Worm (Caenorhabditis elegans) whole organism, late embryonic: ENCODE data around the gene ncx-6.

Source experiments
- C08G9.2 ChIP-seq: sonication (generic microtip); optimal IDR thresholded peaks from 2 replicates; lab custom pipeline; 2016; ENCODE audit warnings: mild to moderate bottlenecking, missing genetic modification characterization, moderate library complexity, missing compliant biosample characterization
- C38D4.7 ChIP-seq: fragments of 200-800 bp; sonication (Bioruptor generic); optimal IDR thresholded peaks from 2 replicates; lab custom pipeline; 2018; ENCODE audit warnings: mild to moderate bottlenecking, missing genetic modification characterization, moderate library complexity, missing compliant biosample characterization
- F13H6.1 ChIP-seq: sonication (generic microtip); optimal IDR thresholded peaks from 2 replicates; lab custom pipeline; 2016; ENCODE audit warnings: missing genetic modification characterization, missing compliant biosample characterization
- K09A11.1 ChIP-seq: sonication (generic microtip); optimal IDR thresholded peaks from 2 replicates; lab custom pipeline; 2017; ENCODE audit warnings: antibody characterized with exemption, mild to moderate bottlenecking, missing genetic modification characterization, missing compliant biosample characterization; ENCODE audit not compliant: insufficient read depth
- T23F11.4 ChIP-seq: fragments of 200-800 bp; sonication (Bioruptor generic); optimal IDR thresholded peaks from 2 replicates; lab custom pipeline; 2018; ENCODE audit warnings: mild to moderate bottlenecking, missing genetic modification characterization, missing compliant biosample characterization
- ama-1 ChIP-seq: fragments of 150-350 bp; optimal IDR thresholded peaks from 2 replicates; lab custom pipeline; 2014
- ceh-14 ChIP-seq: sonication (generic microtip); optimal IDR thresholded peaks from 2 replicates; lab custom pipeline; 2016; ENCODE audit warnings: missing genotype, missing genetic modification characterization, missing compliant biosample characterization
- ceh-18 ChIP-seq: sonication (generic microtip); optimal IDR thresholded peaks from 2 replicates; lab custom pipeline; 2016; ENCODE audit warnings: missing genetic modification characterization, missing compliant biosample characterization
- ceh-19 ChIP-seq: fragments of 200-800 bp; sonication (Bioruptor generic); optimal IDR thresholded peaks from 2 replicates; lab custom pipeline; 2018; ENCODE audit warnings: mild to moderate bottlenecking, missing genetic modification characterization, missing compliant biosample characterization
- ceh-24 ChIP-seq: sonication (generic microtip); optimal IDR thresholded peaks from 2 replicates; lab custom pipeline; 2016; ENCODE audit warnings: mild to moderate bottlenecking, missing genetic modification characterization, missing compliant biosample characterization
- ceh-48 ChIP-seq: sonication (generic microtip); optimal IDR thresholded peaks from 2 replicates; lab custom pipeline; 2016; ENCODE audit warnings: missing genetic modification characterization, inconsistent platforms, missing compliant biosample characterization
- ceh-6 ChIP-seq: fragments of 200-800 bp; sonication (Bioruptor generic); optimal IDR thresholded peaks from 2 replicates; lab custom pipeline; 2018; ENCODE audit warnings: mild to moderate bottlenecking, missing genetic modification characterization, missing compliant biosample characterization
- ceh-9 ChIP-seq: sonication (generic microtip); optimal IDR thresholded peaks from 2 replicates; lab custom pipeline; 2016; ENCODE audit warnings: mild to moderate bottlenecking, missing genetic modification characterization, inconsistent platforms, missing compliant biosample characterization
- dmd-4 ChIP-seq: sonication (generic microtip); optimal IDR thresholded peaks from 2 replicates; lab custom pipeline; 2016; ENCODE audit warnings: borderline replicate concordance, missing genetic modification characterization, missing compliant biosample characterization
- dve-1 ChIP-seq: sonication (generic microtip); optimal IDR thresholded peaks from 2 replicates; lab custom pipeline; 2017; ENCODE audit warnings: antibody characterized with exemption, mild to moderate bottlenecking, missing genetic modification characterization, missing compliant biosample characterization
- elt-4 ChIP-seq: sonication (generic microtip); optimal IDR thresholded peaks from 2 replicates; lab custom pipeline; 2016; ENCODE audit warnings: missing genetic modification characterization, missing compliant biosample characterization
- ets-4 ChIP-seq: sonication (generic microtip); optimal IDR thresholded peaks from 2 replicates; lab custom pipeline; 2016; ENCODE audit warnings: missing genetic modification characterization, missing compliant biosample characterization
- fkh-10 ChIP-seq: fragments of 150-350 bp; optimal IDR thresholded peaks from 2 replicates; lab custom pipeline; 2014; ENCODE audit warnings: missing biosample characterization, missing genetic modification reagents, missing genetic modification characterization
- hlh-13 ChIP-seq: fragments of 200-800 bp; sonication (Bioruptor generic); optimal IDR thresholded peaks from 2 replicates; lab custom pipeline; 2018; ENCODE audit warnings: mild to moderate bottlenecking, missing genetic modification characterization, missing compliant biosample characterization
- hlh-15 ChIP-seq: sonication (generic microtip); optimal IDR thresholded peaks from 2 replicates; lab custom pipeline; 2016; ENCODE audit warnings: missing genetic modification characterization, missing compliant biosample characterization
- hlh-30 ChIP-seq: sonication (generic microtip); optimal IDR thresholded peaks from 2 replicates; lab custom pipeline; 2017; ENCODE audit warnings: antibody characterized with exemption, missing genetic modification characterization, missing compliant biosample characterization; ENCODE audit not compliant: insufficient read depth
- hlh-6 ChIP-seq: sonication (generic microtip); optimal IDR thresholded peaks from 2 replicates; lab custom pipeline; 2016; ENCODE audit warnings: missing genotype, missing genetic modification characterization, missing compliant biosample characterization
- lim-6 ChIP-seq: sonication (generic microtip); optimal IDR thresholded peaks from 2 replicates; lab custom pipeline; 2016; ENCODE audit warnings: missing genetic modification characterization, missing compliant biosample characterization
- lin-11 ChIP-seq: fragments of 200-800 bp; sonication (Bioruptor generic); optimal IDR thresholded peaks from 2 replicates; lab custom pipeline; 2018; ENCODE audit warnings: mild to moderate bottlenecking, missing genetic modification characterization, missing compliant biosample characterization
- madf-2 ChIP-seq: sonication (generic microtip); optimal IDR thresholded peaks from 2 replicates; lab custom pipeline; 2017; ENCODE audit warnings: missing genetic modification characterization, missing compliant biosample characterization
- nfya-1 ChIP-seq: sonication (generic microtip); optimal IDR thresholded peaks from 2 replicates; lab custom pipeline; 2017; ENCODE audit warnings: missing genetic modification characterization, mild to moderate bottlenecking, missing compliant biosample characterization, antibody characterized with exemption, moderate library complexity
- npax-4 ChIP-seq: sonication (generic microtip); optimal IDR thresholded peaks from 2 replicates; lab custom pipeline; 2016; ENCODE audit warnings: missing genetic modification characterization, missing compliant biosample characterization
- pat-9 ChIP-seq: fragments of 200-800 bp; sonication (Bioruptor generic); optimal IDR thresholded peaks from 2 replicates; lab custom pipeline; 2018; ENCODE audit warnings: mild to moderate bottlenecking, missing genetic modification characterization, moderate library complexity, missing compliant biosample characterization
- pqm-1 ChIP-seq: sonication (generic microtip); optimal IDR thresholded peaks from 2 replicates; lab custom pipeline; 2016; ENCODE audit warnings: missing genetic modification characterization, missing compliant biosample characterization
- rnt-1 ChIP-seq: sonication (generic microtip); optimal IDR thresholded peaks from 2 replicates; lab custom pipeline; 2016; ENCODE audit warnings: missing genetic modification characterization, missing compliant biosample characterization
- sdc-2 ChIP-seq: sonication (generic microtip); optimal IDR thresholded peaks from 2 replicates; lab custom pipeline; 2016; ENCODE audit warnings: missing genotype, missing genetic modification characterization, missing compliant biosample characterization
- tbx-7 ChIP-seq: sonication (generic microtip); optimal IDR thresholded peaks from 2 replicates; lab custom pipeline; 2016; ENCODE audit warnings: missing genotype, missing genetic modification characterization, missing compliant biosample characterization
- ttx-3 ChIP-seq: sonication (generic microtip); optimal IDR thresholded peaks from 2 replicates; lab custom pipeline; 2016; ENCODE audit warnings: missing genetic modification reagents, missing genetic modification characterization, missing compliant biosample characterization
- unc-3 ChIP-seq, 2 experiments: fragments of 200-800 bp in 1 of 2; sonication (Bioruptor generic) in 1 of 2; sonication (generic microtip) in 1 of 2; conservative IDR thresholded peaks in 1 of 2; optimal IDR thresholded peaks in 1 of 2; 2 replicates each; pipeline versions ENCODE4 v1.3.6 to Lab custom; 2016 to 2022; ENCODE audit warnings: missing compliant biosample characterization in 2 of 2, missing genetic modification characterization in 2 of 2, missing genetic modification reagents in 1 of 2
- unc-55 ChIP-seq: sonication (generic microtip); optimal IDR thresholded peaks from 2 replicates; lab custom pipeline; 2017; ENCODE audit warnings: missing biosample characterization, missing genetic modification reagents, missing genetic modification characterization
- zip-5 ChIP-seq: sonication (generic microtip); optimal IDR thresholded peaks from 2 replicates; lab custom pipeline; 2016; ENCODE audit warnings: missing genetic modification characterization, missing compliant biosample characterization
- ztf-16 ChIP-seq: sonication (generic microtip); optimal IDR thresholded peaks from 2 replicates; lab custom pipeline; 2017; ENCODE audit warnings: missing genetic modification characterization, missing compliant biosample characterization

The ncx-6 gene

ce11 chrIII:9733333-9733732, 19.6 kb upstream of the ncx-6 start:
- TF ChIP-seq rnt-1 (tag; lab: Kevin White, UChicago) (no peak), ets-4 (tag; lab: Kevin White, UChicago) (no peak), unc-55 (GFP tag; lab: Kevin White, UChicago) (no peak), ceh-6 (GFP tag; lab: Kevin White, UChicago) (no peak), madf-2 (tag; lab: Kevin White, UChicago) (no peak), ttx-3 (tag; lab: Kevin White, UChicago) (no peak), C38D4.7 (GFP tag; lab: Kevin White, UChicago) (no peak), ceh-14 (tag; lab: Kevin White, UChicago) (no peak), F13H6.1 (tag; lab: Kevin White, UChicago) (no peak), zip-5 (tag; lab: Kevin White, UChicago) (no peak), npax-4 (no peak), hlh-30 (tag; lab: Kevin White, UChicago) (no peak), ceh-9 (tag; lab: Kevin White, UChicago) (no peak), sdc-2 (tag; lab: Kevin White, UChicago) (no peak), T23F11.4 (GFP tag; lab: Kevin White, UChicago) (no peak), lin-11 (tag; lab: Kevin White, UChicago) (no peak), hlh-6 (tag; lab: Kevin White, UChicago) (no peak)
- TF ChIP-seq, all 69 proteins: peak for 0

DNA sequence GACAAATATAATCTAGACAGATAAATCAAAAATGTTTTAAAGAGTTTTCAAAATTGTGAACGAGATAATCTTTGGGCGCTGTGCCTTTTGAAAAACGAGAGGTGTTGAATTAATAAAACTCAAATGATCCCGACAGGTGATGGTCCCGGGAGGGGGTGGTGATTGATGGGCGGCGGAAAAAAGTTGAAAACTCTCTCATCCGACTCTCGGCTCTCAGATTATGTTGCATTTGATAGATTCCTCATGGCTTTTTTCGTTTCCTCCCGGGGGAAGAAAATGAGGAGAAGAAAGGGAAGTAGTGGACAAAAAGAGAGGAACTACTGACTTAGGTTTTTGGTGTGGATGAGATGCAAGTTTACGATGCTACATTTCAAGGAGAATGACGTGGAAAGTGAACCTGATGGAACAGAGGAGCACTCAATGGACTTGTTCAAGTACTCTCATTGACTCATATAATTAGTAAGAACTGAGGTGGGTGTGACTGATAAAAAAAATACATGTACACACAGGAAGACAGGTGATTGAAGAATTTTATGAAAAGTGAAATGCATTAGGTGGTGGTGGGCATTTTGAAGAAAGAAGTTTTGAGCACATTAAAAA, 17.7 kb upstream of the ncx-6 start:
- TF ChIP-seq unc-55 (GFP tag; lab: Kevin White, UChicago) (peak; percentile 27), ceh-18 (peak; percentile 45), nfya-1 (tag; lab: Kevin White, UChicago) (no peak)

- TF ChIP-seq dmd-4 (no peak), pat-9 (tag; lab: Kevin White, UChicago) (no peak), npax-4 (no peak), ceh-24 (tag; lab: Kevin White, UChicago) (no peak), ceh-48 (tag; lab: Kevin White, UChicago) (no peak), ets-4 (tag; lab: Kevin White, UChicago) (no peak), ama-1 (lab: Kevin White, UChicago) (no peak), lim-6 (tag; lab: Kevin White, UChicago) (no peak), nfya-1 (tag; lab: Kevin White, UChicago) (no peak), ztf-16 (tag; lab: Kevin White, UChicago) (no peak), ttx-3 (tag; lab: Kevin White, UChicago) (no peak), ceh-18 (no peak), lin-11 (tag; lab: Kevin White, UChicago) (no peak)
Measured at ce11 chrIII:9730407-9730806, 16.7 kb upstream of the ncx-6 start.

DNA sequence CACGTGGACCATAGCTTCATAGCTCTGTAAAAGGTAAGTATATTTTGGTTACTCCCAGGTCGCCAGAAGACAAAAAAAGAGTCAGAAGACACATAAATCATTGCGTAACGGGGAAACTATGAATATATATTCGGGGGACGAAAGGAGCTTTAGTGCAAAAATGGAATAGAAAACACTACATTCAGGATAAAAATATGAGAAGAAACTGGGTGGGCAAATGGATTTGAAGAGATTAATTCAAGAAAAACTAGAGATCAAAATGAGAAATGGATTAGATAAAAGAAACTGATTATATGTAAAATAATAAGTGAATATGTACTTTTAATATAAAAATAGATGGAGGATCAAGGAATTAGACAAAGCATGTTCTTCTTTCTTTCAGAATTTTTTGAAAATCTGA, 13.7 kb upstream of the ncx-6 start, which contains the start of gene C07A9.12:
C07A9.12 (minus strand) TSS at position 101 of the 400 bp plus-strand sequence.
- TF ChIP-seq pqm-1 (tag; lab: Kevin White, UChicago) (no peak), ceh-19 (GFP tag; lab: Kevin White, UChicago) (no peak), ttx-3 (tag; lab: Kevin White, UChicago) (no peak), dve-1 (tag; lab: Kevin White, UChicago) (no peak), nfya-1 (tag; lab: Kevin White, UChicago) (no peak), elt-4 (tag; lab: Kevin White, UChicago) (no peak), hlh-13 (no peak), unc-3 (GFP tag; conservative IDR thresholded peaks at IDR 0.05; lab: Robert Waterston, UW) (no peak), unc-3 (tag; optimal IDR thresholded peaks at IDR 0.05; lab: Kevin White, UChicago) (no peak), fkh-10 (GFP tag; lab: Kevin White, UChicago) (no peak), C08G9.2 (tag; lab: Kevin White, UChicago) (no peak), K09A11.1 (no peak), tbx-7 (tag; lab: Kevin White, UChicago) (no peak), hlh-15 (no peak)
